Worm (Caenorhabditis elegans) whole organism, L1 larva: ENCODE data around the gene T16G12.3.

ENCODE experiments used
- C34B4.2 ChIP-seq: sonication (generic microtip); optimal IDR thresholded peaks from 2 replicates; lab custom pipeline; 2017; ENCODE audit warnings: mild to moderate bottlenecking, missing genetic modification characterization, missing compliant biosample characterization
- Y116A8C.19 ChIP-seq: sonication (generic microtip); optimal IDR thresholded peaks from 2 replicates; lab custom pipeline; 2016; ENCODE audit warnings: missing compliant biosample characterization, missing genetic modification characterization, borderline replicate concordance
- aha-1 ChIP-seq: fragments of 150-350 bp; optimal IDR thresholded peaks from 2 replicates; lab custom pipeline; 2014; ENCODE audit warnings: missing biosample characterization, missing genetic modification characterization
- alr-1 ChIP-seq: fragments of 200-800 bp; sonication (Bioruptor generic); optimal IDR thresholded peaks from 2 replicates; lab custom pipeline; 2018; ENCODE audit warnings: borderline replicate concordance, mild to moderate bottlenecking, missing genetic modification characterization, missing compliant biosample characterization
- ceh-88 ChIP-seq: fragments of 200-800 bp; sonication (Bioruptor generic); IDR thresholded peaks from 2 replicates; pipeline ENCODE4 v1.3.6; 2022; ENCODE audit warnings: missing genetic modification characterization, missing compliant biosample characterization
- dpl-1 ChIP-seq, 3 experiments: fragments of 150-350 bp in 2 of 3; sonication (generic microtip) in 1 of 3; optimal IDR thresholded peaks; 2 replicates each; lab custom pipeline; 2014 to 2017; ENCODE audit warnings: missing biosample characterization in 3 of 3, missing genetic modification characterization in 3 of 3, missing genetic modification reagents in 3 of 3
- dsc-1 ChIP-seq: sonication (generic microtip); optimal IDR thresholded peaks from 2 replicates; lab custom pipeline; 2016; ENCODE audit warnings: mild to moderate bottlenecking, missing genetic modification characterization, missing compliant biosample characterization
- efl-1 ChIP-seq, 4 experiments: fragments of 150-350 bp; optimal IDR thresholded peaks in 3 of 4; peaks in 1 of 4; 1 replicate in 1 of 4; 2 replicates in 3 of 4; lab custom pipeline; 2014; ENCODE audit warnings: missing biosample characterization in 2 of 4, missing genetic modification characterization in 2 of 4, missing genetic modification reagents in 2 of 4
- efl-3 ChIP-seq: fragments of 200-800 bp; sonication (Bioruptor generic); optimal IDR thresholded peaks from 2 replicates; lab custom pipeline; 2018; ENCODE audit warnings: mild to moderate bottlenecking, missing genetic modification characterization, missing compliant biosample characterization
- egl-27 ChIP-seq, 2 experiments: fragments of 150-350 bp in 1 of 2; sonication (generic microtip); optimal IDR thresholded peaks; 3 replicates each; lab custom pipeline; 2017 to 2018; ENCODE audit warnings: missing biosample characterization in 2 of 2, missing genetic modification characterization in 2 of 2, missing genetic modification reagents in 2 of 2
- elt-2 ChIP-seq: sonication (generic microtip); optimal IDR thresholded peaks from 2 replicates; lab custom pipeline; 2016; ENCODE audit warnings: missing genetic modification characterization, mild to moderate bottlenecking, inconsistent platforms, missing compliant biosample characterization, missing genetic modification reagents
- elt-3 ChIP-seq, 6 experiments: fragments of 150-350 bp in 1 of 6; sonication (generic microtip); optimal IDR thresholded peaks; 2 replicates each; lab custom pipeline; 2017 to 2018; ENCODE audit warnings: missing biosample characterization in 6 of 6, missing genetic modification characterization in 6 of 6, inconsistent platforms in 1 of 6
- ets-5 ChIP-seq: fragments of 200-800 bp; sonication (Bioruptor generic); IDR thresholded peaks from 2 replicates; pipeline ENCODE4 v1.3.6; 2022; ENCODE audit warnings: missing genetic modification characterization, missing compliant biosample characterization
- fkh-10 ChIP-seq: sonication (generic microtip); optimal IDR thresholded peaks from 2 replicates; lab custom pipeline; 2017; ENCODE audit warnings: missing biosample characterization, missing genetic modification reagents, missing genetic modification characterization
- fkh-4 ChIP-seq: sonication (generic microtip); optimal IDR thresholded peaks from 2 replicates; lab custom pipeline; 2016; ENCODE audit warnings: missing compliant biosample characterization, missing genetic modification characterization, borderline replicate concordance
- fkh-8 ChIP-seq: sonication (generic microtip); optimal IDR thresholded peaks from 2 replicates; lab custom pipeline; 2016; ENCODE audit warnings: mild to moderate bottlenecking, missing genetic modification characterization, missing compliant biosample characterization
- hlh-4 ChIP-seq: sonication (generic microtip); optimal IDR thresholded peaks from 2 replicates; lab custom pipeline; 2016; ENCODE audit warnings: mild to moderate bottlenecking, missing genetic modification characterization, missing compliant biosample characterization
- hpl-2 ChIP-seq: fragments of 150-350 bp; optimal IDR thresholded peaks from 2 replicates; lab custom pipeline; 2014; ENCODE audit warnings: missing biosample characterization, missing genetic modification reagents, missing genetic modification characterization
- isw-1 ChIP-seq: fragments of 200-800 bp; sonication (Bioruptor generic); IDR thresholded peaks from 2 replicates; pipeline ENCODE4 v1.3.6; 2022; ENCODE audit warnings: missing genetic modification characterization, missing compliant biosample characterization
- lin-13 ChIP-seq: fragments of 150-350 bp; optimal IDR thresholded peaks from 2 replicates; lab custom pipeline; 2014; ENCODE audit warnings: missing biosample characterization, missing genetic modification reagents, missing genetic modification characterization
- lin-14 ChIP-seq: fragments of 200-800 bp; sonication (Bioruptor generic); optimal IDR thresholded peaks from 2 replicates; lab custom pipeline; 2018; ENCODE audit warnings: mild to moderate bottlenecking, missing genetic modification characterization, moderate library complexity, missing compliant biosample characterization
- lin-15B ChIP-seq: fragments of 150-350 bp; sonication (generic microtip); optimal IDR thresholded peaks from 3 replicates; lab custom pipeline; 2014; ENCODE audit warnings: missing biosample characterization, missing genetic modification characterization
- lin-35 ChIP-seq, 2 experiments: fragments of 150-350 bp; optimal IDR thresholded peaks; 2 replicates each; lab custom pipeline; 2014; ENCODE audit warnings: missing biosample characterization in 2 of 2, missing genetic modification characterization in 2 of 2, missing genetic modification reagents in 2 of 2
- lin-39 ChIP-seq: fragments of 150-350 bp; optimal IDR thresholded peaks from 2 replicates; lab custom pipeline; 2014; ENCODE audit warnings: missing biosample characterization, missing genetic modification reagents, missing genetic modification characterization
- lsy-2 ChIP-seq, 2 experiments: fragments of 150-350 bp; optimal IDR thresholded peaks; 2 replicates each; lab custom pipeline; 2014; ENCODE audit warnings: missing biosample characterization in 2 of 2, missing genetic modification characterization in 2 of 2
- mef-2 ChIP-seq: fragments of 150-350 bp; optimal IDR thresholded peaks from 2 replicates; lab custom pipeline; 2014; ENCODE audit warnings: missing biosample characterization, missing genetic modification characterization
- mep-1 ChIP-seq: fragments of 150-350 bp; optimal IDR thresholded peaks from 2 replicates; lab custom pipeline; 2014; ENCODE audit warnings: missing biosample characterization, missing genetic modification characterization
- nhr-11 ChIP-seq: fragments of 150-350 bp; optimal IDR thresholded peaks from 2 replicates; lab custom pipeline; 2014; ENCODE audit warnings: missing biosample characterization, missing genetic modification characterization
- nhr-12 ChIP-seq: sonication (generic microtip); optimal IDR thresholded peaks from 2 replicates; lab custom pipeline; 2017; ENCODE audit warnings: missing biosample characterization, missing genetic modification characterization
- nhr-19 ChIP-seq: fragments of 200-800 bp; sonication (Bioruptor generic); conservative IDR thresholded peaks from 2 replicates; pipeline ENCODE4 v1.3.6; 2022; ENCODE audit warnings: missing genetic modification characterization, missing compliant biosample characterization
- nhr-20 ChIP-seq: sonication (generic microtip); optimal IDR thresholded peaks from 2 replicates; lab custom pipeline; 2016; ENCODE audit warnings: mild to moderate bottlenecking, missing genetic modification characterization, missing compliant biosample characterization
- nhr-237 ChIP-seq: fragments of 150-350 bp; optimal IDR thresholded peaks from 2 replicates; lab custom pipeline; 2014; ENCODE audit warnings: missing biosample characterization, missing genetic modification characterization
- nhr-28 ChIP-seq: fragments of 150-350 bp; optimal IDR thresholded peaks from 2 replicates; lab custom pipeline; 2014; ENCODE audit warnings: missing biosample characterization, missing genetic modification characterization
- nhr-71 ChIP-seq: sonication (generic microtip); optimal IDR thresholded peaks from 2 replicates; lab custom pipeline; 2016; ENCODE audit warnings: mild to moderate bottlenecking, missing genetic modification characterization, moderate library complexity, missing compliant biosample characterization
- nhr-76 ChIP-seq: sonication (generic microtip); optimal IDR thresholded peaks from 2 replicates; lab custom pipeline; 2017; ENCODE audit warnings: missing biosample characterization, missing genetic modification characterization
- nhr-77 ChIP-seq: fragments of 150-350 bp; optimal IDR thresholded peaks from 2 replicates; lab custom pipeline; 2014; ENCODE audit warnings: missing biosample characterization, missing genetic modification characterization
- nhr-90 ChIP-seq: sonication (generic microtip); optimal IDR thresholded peaks from 2 replicates; lab custom pipeline; 2016; ENCODE audit warnings: mild to moderate bottlenecking, missing genetic modification characterization, missing compliant biosample characterization; ENCODE audit not compliant: poor library complexity
- pax-3 ChIP-seq: fragments of 200-800 bp; sonication (Bioruptor generic); optimal IDR thresholded peaks from 2 replicates; lab custom pipeline; 2018; ENCODE audit warnings: mild to moderate bottlenecking, missing genetic modification characterization, moderate library complexity, missing compliant biosample characterization
- pqm-1 ChIP-seq: sonication (generic microtip); optimal IDR thresholded peaks from 3 replicates; lab custom pipeline; 2017; ENCODE audit warnings: missing biosample characterization, missing genetic modification characterization
- rnt-1 ChIP-seq: sonication (generic microtip); optimal IDR thresholded peaks from 2 replicates; lab custom pipeline; 2016; ENCODE audit warnings: mild to moderate bottlenecking, missing genetic modification characterization, moderate library complexity, missing compliant biosample characterization
- snu-23 ChIP-seq: sonication (generic microtip); optimal IDR thresholded peaks from 2 replicates; lab custom pipeline; 2016; ENCODE audit warnings: missing genetic modification characterization, missing compliant biosample characterization
- sup-37 ChIP-seq: fragments of 200-800 bp; sonication (Bioruptor generic); optimal IDR thresholded peaks from 2 replicates; lab custom pipeline; 2018; ENCODE audit warnings: mild to moderate bottlenecking, missing genetic modification characterization, missing compliant biosample characterization
- tbx-2 ChIP-seq: sonication (generic microtip); optimal IDR thresholded peaks from 2 replicates; lab custom pipeline; 2016; ENCODE audit warnings: missing genetic modification characterization, missing compliant biosample characterization
- unc-30 ChIP-seq: sonication (generic microtip); optimal IDR thresholded peaks from 2 replicates; lab custom pipeline; 2017; ENCODE audit warnings: missing biosample characterization, missing genetic modification characterization
- unc-62 ChIP-seq: fragments of 150-350 bp; optimal IDR thresholded peaks from 2 replicates; lab custom pipeline; 2014; ENCODE audit warnings: missing biosample characterization, missing genetic modification reagents, missing genetic modification characterization
- unc-86 ChIP-seq: sonication (generic microtip); optimal IDR thresholded peaks from 2 replicates; lab custom pipeline; 2016; ENCODE audit warnings: missing genetic modification characterization, missing compliant biosample characterization
- vab-15 ChIP-seq: sonication (generic microtip); optimal IDR thresholded peaks from 2 replicates; lab custom pipeline; 2017; ENCODE audit warnings: missing genotype, mild to moderate bottlenecking, missing genetic modification characterization, missing compliant biosample characterization
- zag-1 ChIP-seq: fragments of 150-350 bp; optimal IDR thresholded peaks from 2 replicates; lab custom pipeline; 2014; ENCODE audit warnings: missing biosample characterization, missing genetic modification characterization
- ztf-11 ChIP-seq, 2 experiments: sonication (generic microtip); optimal IDR thresholded peaks; 2 replicates each; lab custom pipeline; 2016 to 2017; ENCODE audit warnings: missing genetic modification characterization in 2 of 2, missing biosample characterization in 1 of 2, missing compliant biosample characterization in 1 of 2
- ztf-4 ChIP-seq: fragments of 150-350 bp; optimal IDR thresholded peaks from 2 replicates; lab custom pipeline; 2014; ENCODE audit warnings: missing biosample characterization, missing genetic modification characterization

Gene T16G12.3

ce11 chrIII:10093093-10093492 is 42.7 kb downstream of the T16G12.3 start (continued):
- TF ChIP-seq aha-1 (no peak), unc-62 (GFP tag; lab: Kevin White, UChicago) (no peak), ceh-88 (GFP tag; lab: Robert Waterston, UW) (no peak), dpl-1 (GFP tag; optimal IDR thresholded peaks at IDR 0.05; lab: Kevin White, UChicago) (peak; percentile 84 to 92 (median 88)), rnt-1 (tag; lab: Kevin White, UChicago) (peak; percentile 51), nhr-11 (tag; lab: Kevin White, UChicago) (no peak), zag-1 (no peak), ets-5 (GFP tag; lab: Robert Waterston, UW) (no peak), lin-35 (GFP tag; optimal IDR thresholded peaks at IDR 0.05; lab: Kevin White, UChicago) (peak; percentile 88 to 94), lin-39 (tag; lab: Kevin White, UChicago) (no peak), fkh-4 (no peak), efl-3 (no peak), nhr-28 (tag; lab: Kevin White, UChicago) (no peak)
- TF ChIP-seq, all 84 proteins: peak for 13

- TF ChIP-seq efl-3 (no peak), tbx-2 (tag; lab: Kevin White, UChicago) (no peak), lin-13 (GFP tag; lab: Kevin White, UChicago) (no peak), nhr-11 (tag; lab: Kevin White, UChicago) (no peak), Y116A8C.19 (no peak), ceh-88 (GFP tag; lab: Robert Waterston, UW) (no peak), mef-2 (tag; lab: Kevin White, UChicago) (no peak), C34B4.2 (no peak), nhr-19 (GFP tag; lab: Robert Waterston, UW) (no peak; the same call in 1 of the 2 replicates), isw-1 (GFP tag; lab: Robert Waterston, UW) (no peak), hlh-4 (tag; lab: Kevin White, UChicago) (no peak), ztf-11 (tag; optimal IDR thresholded peaks at IDR 0.05; lab: Kevin White, UChicago) (peak in 1 of 2 experiments; percentile 62), nhr-237 (tag; lab: Kevin White, UChicago) (no peak), egl-27 (tag; optimal IDR thresholded peaks at IDR 0.05; lab: Kevin White, UChicago) (no peak), unc-86 (tag; lab: Kevin White, UChicago) (no peak), pqm-1 (tag; lab: Kevin White, UChicago) (no peak), nhr-20 (peak; percentile 23), ztf-4 (tag; lab: Kevin White, UChicago) (no peak), lin-14 (GFP tag; lab: Kevin White, UChicago) (peak; percentile 60), hpl-2 (GFP tag; lab: Kevin White, UChicago) (no peak), lsy-2 (tag; optimal IDR thresholded peaks at IDR 0.05; lab: Kevin White, UChicago) (no peak), snu-23 (GFP tag; lab: Kevin White, UChicago) (peak; percentile 56), elt-3 (tag; optimal IDR thresholded peaks at IDR 0.05; lab: Kevin White, UChicago) (no peak), unc-30 (no peak), efl-1 (optimal IDR thresholded peaks at IDR 0.05; lab: Kevin White, UChicago) (peak in 1 of 2 experiments; percentile 6), efl-1 (GFP tag; optimal IDR thresholded peaks at IDR 0.05 in 1 of 2; lab: Kevin White, UChicago) (peak in 1 of 2 experiments; percentile 83), lin-15B (tag; lab: Kevin White, UChicago) (no peak), ets-5 (GFP tag; lab: Robert Waterston, UW) (no peak), pax-3 (tag; lab: Kevin White, UChicago) (no peak), vab-15 (tag; lab: Kevin White, UChicago) (no peak), mep-1 (peak; percentile 22), nhr-90 (tag; lab: Kevin White, UChicago) (peak; percentile 37), nhr-71 (tag; lab: Kevin White, UChicago) (peak; percentile 36), fkh-10 (GFP tag; lab: Kevin White, UChicago) (no peak), nhr-77 (tag; lab: Kevin White, UChicago) (no peak), fkh-4 (no peak), rnt-1 (tag; lab: Kevin White, UChicago) (peak; percentile 33), alr-1 (no peak), aha-1 (no peak), nhr-12 (tag; lab: Kevin White, UChicago) (no peak), dsc-1 (peak; percentile 32), fkh-8 (tag; lab: Kevin White, UChicago) (no peak), sup-37 (GFP tag; lab: Kevin White, UChicago) (no peak), elt-2 (tag; lab: Kevin White, UChicago) (no peak), nhr-76 (tag; lab: Kevin White, UChicago) (no peak)
These were observed 44.1 kb downstream of the T16G12.3 start for ce11 chrIII:10094538-10094937.
